Fruit fly (Drosophila melanogaster): Measurements from ENCODE around the gene cav.

dm6 chr3R:24186188-24186587 is 34.7 kb upstream of the cav start, which contains the start of gene mora:
- TF ChIP-seq CG8159 (tag; optimal IDR thresholded peaks at IDR 0.05) (no peak), fd96Ca (GFP tag; IDR thresholded peaks at IDR 0.05) (no peak), CG13204 (GFP tag; optimal IDR thresholded peaks at IDR 0.05) (no peak)

Measured in whole organism, pupa.